Fruit fly (Drosophila melanogaster): ENCODE measurements around the gene CG18577.

Gene CG18577

dm6 chr3R:11214449-11214950 is 18.6 kb downstream of the CG18577 start, which contains the start of gene ZnT86D (continued):
- peak; percentile 40 for TF ChIP-seq fkh (GFP tag; optimal IDR thresholded peaks at IDR 0.05)
- peak; percentile 35 for TF ChIP-seq Blimp-1 (GFP tag; optimal IDR thresholded peaks at IDR 0.05)
- TF ChIP-seq CG8119 (GFP tag; IDR thresholded peaks at IDR 0.05) = peak; percentile 51; the same call in 2 of the 3 replicates
- no peak for TF ChIP-seq CG6276 (GFP tag; optimal IDR thresholded peaks at IDR 0.05)
- TF ChIP-seq CG16779 (tag; optimal IDR thresholded peaks at IDR 0.05) = no peak
- TF ChIP-seq Lpt (GFP tag; optimal IDR thresholded peaks at IDR 0.05) = no peak
- peak in 1 of 2 experiments; percentile 54 for TF ChIP-seq salr (GFP tag; optimal IDR thresholded peaks at IDR 0.05)
- peak; percentile 60 for TF ChIP-seq CG15336 (GFP tag; IDR thresholded peaks at IDR 0.05)
- peak; percentile 56 for TF ChIP-seq vri (GFP tag; optimal IDR thresholded peaks at IDR 0.05)
- TF ChIP-seq topi (GFP tag; optimal IDR thresholded peaks at IDR 0.05) = peak; percentile 78
- TF ChIP-seq CG6854 (GFP tag; optimal IDR thresholded peaks at IDR 0.05) = peak; percentile 51
- TF ChIP-seq net (GFP tag; optimal IDR thresholded peaks at IDR 0.05) = peak; percentile 44
- no peak for TF ChIP-seq CG7368 (GFP tag; optimal IDR thresholded peaks at IDR 0.05)
- TF ChIP-seq acj6 (GFP tag; optimal IDR thresholded peaks at IDR 0.05) = peak; percentile 61
- no peak for TF ChIP-seq CG4318 (GFP tag; optimal IDR thresholded peaks at IDR 0.05)
- peak; percentile 25 for TF ChIP-seq Sox15 (GFP tag; optimal IDR thresholded peaks at IDR 0.05)
- peak; percentile 82 for TF ChIP-seq Sox14 (GFP tag; optimal IDR thresholded peaks at IDR 0.05)
- TF ChIP-seq CG34406 (GFP tag; optimal IDR thresholded peaks at IDR 0.05) = peak; percentile 50
- peak; percentile 62 for TF ChIP-seq CG3919 (GFP tag; optimal IDR thresholded peaks at IDR 0.05)
- peak; percentile 74 for TF ChIP-seq CG32006 (GFP tag; optimal IDR thresholded peaks at IDR 0.05)

dm6 chr3R:11216156-11216630 is 20.3 kb downstream of the CG18577 start, which contains the start of the genes RpS25 and CG4820:
Gene RpS25, minus strand, starts transcription at chr3R:11216287.
Gene CG4820, plus strand, starts transcription at chr3R:11216535.
- TF ChIP-seq CG4318 (GFP tag; optimal IDR thresholded peaks at IDR 0.05) (no peak), fkh (GFP tag; optimal IDR thresholded peaks at IDR 0.05) (peak; percentile 94), Met (GFP tag; optimal IDR thresholded peaks at IDR 0.05) (peak; percentile 89), CG8119 (GFP tag; IDR thresholded peaks at IDR 0.05) (0 out of 3 replicates have a peak, but pooled peaks have one; percentile 42), Blimp-1 (GFP tag; optimal IDR thresholded peaks at IDR 0.05) (peak; percentile 67), pdm3 (GFP tag; optimal IDR thresholded peaks at IDR 0.05) (peak; percentile 82), CG31627 (GFP tag; optimal IDR thresholded peaks at IDR 0.05) (peak; percentile 85), Hr39 (GFP tag; optimal IDR thresholded peaks at IDR 0.05) (peak; percentile 84), CG16779 (tag; optimal IDR thresholded peaks at IDR 0.05) (peak; percentile 71), CG3032 (tag; optimal IDR thresholded peaks at IDR 0.05) (peak; percentile 72), CG8319 (GFP tag; optimal IDR thresholded peaks at IDR 0.05) (peak; percentile 78), CG3919 (GFP tag; optimal IDR thresholded peaks at IDR 0.05) (peak; percentile 92), esn (GFP tag; optimal IDR thresholded peaks at IDR 0.05) (peak; percentile 90), Ets96B (tag; optimal IDR thresholded peaks at IDR 0.05) (peak; percentile 41), net (GFP tag; optimal IDR thresholded peaks at IDR 0.05) (peak; percentile 88), CG32006 (GFP tag; optimal IDR thresholded peaks at IDR 0.05) (peak; percentile 56), CG1621 (tag; optimal IDR thresholded peaks at IDR 0.05) (peak; percentile 79), cyc (GFP tag; optimal IDR thresholded peaks at IDR 0.05) (peak; percentile 88), Hr4 (GFP tag; optimal IDR thresholded peaks at IDR 0.05) (no peak), eg (GFP tag; IDR thresholded peaks at IDR 0.05) (peak; percentile 82), dsx (GFP tag; optimal IDR thresholded peaks at IDR 0.05; ENCODE audit: poor library complexity, severe bottlenecking) (peak; percentile 31), fd59A (GFP tag; optimal IDR thresholded peaks at IDR 0.05) (peak; percentile 57), Eip78C (GFP tag) (peak; percentile 96), CG6276 (GFP tag; optimal IDR thresholded peaks at IDR 0.05) (no peak), topi (GFP tag; optimal IDR thresholded peaks at IDR 0.05) (peak; percentile 86), OdsH (GFP tag; optimal IDR thresholded peaks at IDR 0.05) (peak; percentile 85), Smox (GFP tag; optimal IDR thresholded peaks at IDR 0.05) (peak; percentile 74), CG11762 (GFP tag; optimal IDR thresholded peaks at IDR 0.05; ENCODE audit: insufficient read depth) (peak; percentile 60), CG8632 (GFP tag; optimal IDR thresholded peaks at IDR 0.05) (peak; percentile 73), Sox15 (GFP tag; optimal IDR thresholded peaks at IDR 0.05) (peak; percentile 47), CG10631 (GFP tag; optimal IDR thresholded peaks at IDR 0.05) (no peak), Gug (GFP tag; IDR thresholded peaks at IDR 0.05) (no peak), CG7368 (GFP tag; optimal IDR thresholded peaks at IDR 0.05) (peak; percentile 88), Hr38 (GFP tag; optimal IDR thresholded peaks at IDR 0.05) (no peak), acj6 (GFP tag; optimal IDR thresholded peaks at IDR 0.05) (peak; percentile 84), Lpt (GFP tag; optimal IDR thresholded peaks at IDR 0.05) (peak; percentile 17), fd85E (GFP tag; optimal IDR thresholded peaks at IDR 0.05) (peak; percentile 84), spab (GFP tag; optimal IDR thresholded peaks at IDR 0.05) (peak; percentile 57), CG6808 (GFP tag; optimal IDR thresholded peaks at IDR 0.05) (peak; percentile 79), svp (GFP tag) (no peak), ss (GFP tag; optimal IDR thresholded peaks at IDR 0.05) (peak; percentile 71 to 86)

Data from whole organism, prepupa.